Worm (Caenorhabditis elegans): ENCODE data around the gene F22E5.9.
"Not testable (repeated sequence)": the region's sequence is repeated elsewhere in the genome, so short reads cannot be mapped to it uniquely, and the experiment has no call there.

DNA sequence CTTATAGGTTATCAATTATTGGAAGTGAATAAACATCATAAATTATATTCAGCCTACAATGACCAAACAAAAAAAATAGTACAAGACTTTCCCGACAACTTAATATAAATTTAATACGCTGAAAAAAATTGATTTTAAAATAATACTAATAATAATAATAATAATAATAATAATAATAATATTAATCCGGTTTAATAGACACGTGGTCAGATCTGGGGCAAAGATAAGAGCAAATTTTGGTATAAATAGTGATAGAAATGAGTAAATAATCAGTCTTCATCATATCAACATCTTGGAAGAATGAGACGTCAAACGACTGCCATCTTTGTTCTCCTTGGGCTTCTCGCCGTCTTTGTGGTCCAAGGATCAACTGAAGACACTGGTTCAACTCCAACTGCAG is 21.6 kb upstream of the F22E5.9 start, which contains the start of gene msrp-5:
- not testable (repeated sequence) for TF ChIP-seq him-1, W03F9.2 (tag; optimal IDR thresholded peaks at IDR 0.05)
